Fruit fly (Drosophila melanogaster): Measurements from ENCODE around the gene CG4497.

DNA sequence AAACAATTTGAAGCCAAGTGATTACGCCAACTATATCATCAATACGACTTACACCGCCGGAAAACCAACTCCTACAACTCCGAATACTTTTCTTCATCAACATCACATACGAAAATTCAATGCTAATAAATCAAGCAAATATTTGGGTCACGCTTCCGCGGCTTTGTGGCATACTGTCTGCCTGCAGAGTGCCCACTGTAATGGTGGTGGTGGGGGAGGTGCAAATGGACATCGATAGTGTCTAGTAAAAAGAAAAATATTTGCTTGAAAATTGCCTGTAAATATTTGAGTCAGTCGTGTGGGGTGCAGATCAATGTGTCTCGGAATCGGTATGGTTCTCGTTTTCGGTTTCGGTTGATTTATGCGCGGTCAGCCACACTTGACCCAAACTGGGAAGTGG lies 28.6 kb downstream of the CG4497 start:
- TF ChIP-seq Pif1A (GFP tag; optimal IDR thresholded peaks at IDR 0.05) (no peak), CG9948 (tag; optimal IDR thresholded peaks at IDR 0.05) (no peak), CG12605 (GFP tag; IDR thresholded peaks at IDR 0.05) (no peak), EcR (GFP tag; optimal IDR thresholded peaks at IDR 0.05) (no peak), CG17806 (tag; optimal IDR thresholded peaks at IDR 0.05) (no peak), CG4496 (GFP tag; IDR thresholded peaks at IDR 0.05) (0 out of 3 replicates have a peak, but pooled peaks have one; percentile 16), CG15710 (tag; optimal IDR thresholded peaks at IDR 0.05) (no peak), fd96Ca (GFP tag; IDR thresholded peaks at IDR 0.05) (no peak)
